Fruit fly (Drosophila melanogaster): ENCODE measurements around the gene CG7650.

dm6 chr3L:15594093-15594653 is 16.0 kb downstream of the CG7650 start:
- TF ChIP-seq CG8478 (optimal IDR thresholded peaks at IDR 0.05) (no peak), CTCF (optimal IDR thresholded peaks at IDR 0.05) (no peak)
